Fruit fly (Drosophila melanogaster): Measurements from ENCODE around the gene Eig71Ej.

Eig71Ej gene

dm6 chr3L:15690711-15691591, 30.1 kb upstream of the Eig71Ej start:
- TF ChIP-seq CG31627 (GFP tag; optimal IDR thresholded peaks at IDR 0.05) (no peak), CG1621 (tag; optimal IDR thresholded peaks at IDR 0.05) (no peak), Eip75B (GFP tag; optimal IDR thresholded peaks at IDR 0.05) (no peak), cyc (GFP tag; optimal IDR thresholded peaks at IDR 0.05) (peak; percentile 18), fd85E (GFP tag; optimal IDR thresholded peaks at IDR 0.05) (no peak), CG6854 (GFP tag; optimal IDR thresholded peaks at IDR 0.05) (no peak), CG10631 (GFP tag; optimal IDR thresholded peaks at IDR 0.05) (no peak), dac (GFP tag; optimal IDR thresholded peaks at IDR 0.05) (no peak), Ets96B (tag; optimal IDR thresholded peaks at IDR 0.05) (no peak), Eip78C (GFP tag) (no peak), OdsH (GFP tag; optimal IDR thresholded peaks at IDR 0.05) (no peak), fd59A (GFP tag; optimal IDR thresholded peaks at IDR 0.05) (no peak), achi (GFP tag; optimal IDR thresholded peaks at IDR 0.05) (no peak), salr (GFP tag; optimal IDR thresholded peaks at IDR 0.05) (no peak), CG6276 (GFP tag; optimal IDR thresholded peaks at IDR 0.05) (no peak), fkh (GFP tag; optimal IDR thresholded peaks at IDR 0.05) (peak; percentile 60), CG34406 (GFP tag; optimal IDR thresholded peaks at IDR 0.05) (no peak), CG8632 (GFP tag; optimal IDR thresholded peaks at IDR 0.05) (no peak), svp (GFP tag) (peak; percentile 77), CG6808 (GFP tag; optimal IDR thresholded peaks at IDR 0.05) (no peak), Met (GFP tag; optimal IDR thresholded peaks at IDR 0.05) (peak; percentile 68)

- TF ChIP-seq fkh (GFP tag; optimal IDR thresholded peaks at IDR 0.05), result peak; percentile 87
- TF ChIP-seq fd85E (GFP tag; optimal IDR thresholded peaks at IDR 0.05), result no peak
Observed at dm6 chr3L:15689518-15689917, 28.7 kb upstream of the Eig71Ej start.

dm6 chr3L:15687802-15688201, 27.0 kb upstream of the Eig71Ej start, which contains the start of gene CG34452:
TSS of gene CG34452 (minus strand) at chr3L:15687902.
- no peak for TF ChIP-seq CG6276 (GFP tag; optimal IDR thresholded peaks at IDR 0.05)
- no peak for TF ChIP-seq Sox102F (GFP tag; optimal IDR thresholded peaks at IDR 0.05)
- no peak for TF ChIP-seq spab (GFP tag; optimal IDR thresholded peaks at IDR 0.05)
- TF ChIP-seq CG11762 (GFP tag; optimal IDR thresholded peaks at IDR 0.05; ENCODE audit: insufficient read depth), result no peak
- no peak for TF ChIP-seq Eip78C (GFP tag)
- no peak for TF ChIP-seq CG11902 (GFP tag; optimal IDR thresholded peaks at IDR 0.05)
- no peak for TF ChIP-seq Hr4 (GFP tag; optimal IDR thresholded peaks at IDR 0.05)
- TF ChIP-seq Gug (GFP tag; IDR thresholded peaks at IDR 0.05), result no peak
- no peak for TF ChIP-seq fd85E (GFP tag; optimal IDR thresholded peaks at IDR 0.05)
- no peak for TF ChIP-seq Ets21C (GFP tag; optimal IDR thresholded peaks at IDR 0.05)
- TF ChIP-seq CG6854 (GFP tag; optimal IDR thresholded peaks at IDR 0.05), result no peak
- TF ChIP-seq fkh (GFP tag; optimal IDR thresholded peaks at IDR 0.05), result no peak
- TF ChIP-seq net (GFP tag; optimal IDR thresholded peaks at IDR 0.05), result no peak
- no peak for TF ChIP-seq salr (GFP tag; optimal IDR thresholded peaks at IDR 0.05)
- no peak for TF ChIP-seq CG7368 (GFP tag; optimal IDR thresholded peaks at IDR 0.05)
- TF ChIP-seq CG32006 (GFP tag; optimal IDR thresholded peaks at IDR 0.05), result no peak
- no peak for TF ChIP-seq Blimp-1 (GFP tag; optimal IDR thresholded peaks at IDR 0.05)
- TF ChIP-seq Eip93F (GFP tag; optimal IDR thresholded peaks at IDR 0.05), result no peak
- TF ChIP-seq dsx (GFP tag; optimal IDR thresholded peaks at IDR 0.05; ENCODE audit: poor library complexity, severe bottlenecking), result no peak

dm6 chr3L:15684017-15684416, 23.2 kb upstream of the Eig71Ej start:
- no peak for TF ChIP-seq CG11902 (GFP tag; optimal IDR thresholded peaks at IDR 0.05)
- no peak for TF ChIP-seq CG4318 (GFP tag; optimal IDR thresholded peaks at IDR 0.05)
- 0 out of 3 replicates have a peak, but pooled peaks have one; percentile 29 for TF ChIP-seq CG6163 (GFP tag; IDR thresholded peaks at IDR 0.05)
- TF ChIP-seq svp (GFP tag), result peak; percentile 39
- peak; percentile 13 for TF ChIP-seq Eip78C (GFP tag)
